Fruit fly (Drosophila melanogaster) whole organism, pupa: Measurements from ENCODE around the gene mthl10.
A peak's percentile ranks its signal among the peaks of the same experiment; 100 is the strongest.

Experiments
- CG10348 ChIP-seq: fragments of 200-800 bp; sonication (Bioruptor generic); IDR thresholded peaks from 2 replicates; pipeline ENCODE4 v1.3.6; 2022; ENCODE audit warnings: missing biosample characterization, missing genetic modification characterization
- CG12605 ChIP-seq: fragments of 200-800 bp; sonication (Bioruptor generic); IDR thresholded peaks from 2 replicates; pipeline ENCODE4 v1.3.6; 2022; ENCODE audit warnings: missing biosample characterization, missing genetic modification characterization
- CG13204 ChIP-seq: fragments of 200-800 bp; sonication (Bioruptor generic); optimal IDR thresholded peaks from 2 replicates; lab custom pipeline; 2018; ENCODE audit warnings: missing biosample characterization, mild to moderate bottlenecking, missing genetic modification characterization, moderate library complexity
- CG14655 ChIP-seq: fragments of 200-800 bp; sonication (Bioruptor generic); optimal IDR thresholded peaks from 3 replicates; lab custom pipeline; 2017; ENCODE audit warnings: mild to moderate bottlenecking, missing biosample characterization, missing genetic modification reagents, missing genetic modification characterization
- CG15710 ChIP-seq: fragments of 200-800 bp; sonication (Bioruptor generic); optimal IDR thresholded peaks from 2 replicates; lab custom pipeline; 2018; ENCODE audit warnings: missing biosample characterization, mild to moderate bottlenecking, missing genetic modification characterization, moderate library complexity
- CG17806 ChIP-seq: fragments of 200-800 bp; sonication (Bioruptor generic); optimal IDR thresholded peaks from 2 replicates; lab custom pipeline; 2018; ENCODE audit warnings: missing biosample characterization, mild to moderate bottlenecking, missing genetic modification characterization, moderate library complexity
- CG32121 ChIP-seq: fragments of 200-800 bp; sonication (Bioruptor generic); IDR thresholded peaks from 2 replicates; pipeline ENCODE4 v1.3.6; 2022; ENCODE audit warnings: missing biosample characterization, missing genetic modification characterization
- CG34367 ChIP-seq: fragments of 200-800 bp; sonication (Bioruptor generic); optimal IDR thresholded peaks from 2 replicates; lab custom pipeline; 2018; ENCODE audit warnings: missing biosample characterization, mild to moderate bottlenecking, missing genetic modification characterization
- CG4496 ChIP-seq: fragments of 200-800 bp; sonication (Bioruptor generic); IDR thresholded peaks from 3 replicates; pipeline ENCODE4 v1.3.6; 2022; ENCODE audit warnings: missing biosample characterization, missing genetic modification characterization
- CG8159 ChIP-seq: fragments of 200-800 bp; sonication (Bioruptor generic); optimal IDR thresholded peaks from 3 replicates; lab custom pipeline; 2018; ENCODE audit warnings: missing biosample characterization, mild to moderate bottlenecking, missing genetic modification characterization, moderate library complexity
- CG8301 ChIP-seq: fragments of 200-800 bp; sonication (Bioruptor generic); optimal IDR thresholded peaks from 2 replicates; lab custom pipeline; 2018; ENCODE audit warnings: missing biosample characterization, mild to moderate bottlenecking, missing genetic modification characterization
- CG9948 ChIP-seq: fragments of 200-800 bp; sonication (Bioruptor generic); optimal IDR thresholded peaks from 2 replicates; lab custom pipeline; 2018; ENCODE audit warnings: missing biosample characterization, mild to moderate bottlenecking, missing genetic modification characterization, moderate library complexity
- D1 ChIP-seq: fragments of 200-800 bp; sonication (Bioruptor generic); optimal IDR thresholded peaks from 2 replicates; lab custom pipeline; 2018; ENCODE audit warnings: missing biosample characterization, mild to moderate bottlenecking, missing genetic modification characterization, moderate library complexity
- EcR ChIP-seq: fragments of 200-800 bp; sonication (Bioruptor generic); optimal IDR thresholded peaks from 3 replicates; lab custom pipeline; 2019; ENCODE audit warnings: missing biosample characterization, missing genetic modification characterization, mild to moderate bottlenecking, moderate library complexity, missing genetic modification reagents
- Ets98B ChIP-seq: fragments of 200-800 bp; sonication (Bioruptor generic); IDR thresholded peaks from 2 replicates; pipeline ENCODE4 v1.3.6; 2022; ENCODE audit warnings: missing biosample characterization, missing genetic modification characterization
- Pif1A ChIP-seq: fragments of 200-800 bp; sonication (Bioruptor generic); optimal IDR thresholded peaks from 3 replicates; lab custom pipeline; 2016; ENCODE audit warnings: missing biosample characterization, missing genetic modification characterization
- Pif1B ChIP-seq: fragments of 200-800 bp; sonication (Bioruptor generic); optimal IDR thresholded peaks from 3 replicates; lab custom pipeline; 2016; ENCODE audit warnings: missing biosample characterization, missing genetic modification characterization
- Snoo ChIP-seq: fragments of 200-800 bp; sonication (Bioruptor generic); optimal IDR thresholded peaks from 3 replicates; lab custom pipeline; 2017; ENCODE audit warnings: missing biosample characterization, mild to moderate bottlenecking, missing genetic modification characterization, inconsistent platforms
- fd96Ca ChIP-seq: fragments of 200-800 bp; sonication (Bioruptor generic); IDR thresholded peaks from 3 replicates; pipeline ENCODE4 v1.3.6; 2022; ENCODE audit warnings: missing biosample characterization, missing genetic modification characterization
- gl ChIP-seq: fragments of 200-800 bp; sonication (Bioruptor generic); optimal IDR thresholded peaks from 2 replicates; lab custom pipeline; 2018; ENCODE audit warnings: missing biosample characterization, mild to moderate bottlenecking, missing genetic modification characterization
- rn ChIP-seq: fragments of 200-800 bp; sonication (Bioruptor generic); IDR thresholded peaks from 2 replicates; pipeline ENCODE4 v1.3.6; 2022; ENCODE audit warnings: missing biosample characterization, missing genetic modification characterization

Gene mthl10

dm6 chr3L:315140-315539 lies 27.6 kb downstream of the mthl10 start:
- no peak for TF ChIP-seq CG15710 (tag; lab: Kevin White, UChicago)
- no peak for TF ChIP-seq CG34367 (tag; lab: Kevin White, UChicago)
- TF ChIP-seq EcR (GFP tag; lab: Kevin White, UChicago), result peak; percentile 85
- no peak for TF ChIP-seq CG12605

DNA sequence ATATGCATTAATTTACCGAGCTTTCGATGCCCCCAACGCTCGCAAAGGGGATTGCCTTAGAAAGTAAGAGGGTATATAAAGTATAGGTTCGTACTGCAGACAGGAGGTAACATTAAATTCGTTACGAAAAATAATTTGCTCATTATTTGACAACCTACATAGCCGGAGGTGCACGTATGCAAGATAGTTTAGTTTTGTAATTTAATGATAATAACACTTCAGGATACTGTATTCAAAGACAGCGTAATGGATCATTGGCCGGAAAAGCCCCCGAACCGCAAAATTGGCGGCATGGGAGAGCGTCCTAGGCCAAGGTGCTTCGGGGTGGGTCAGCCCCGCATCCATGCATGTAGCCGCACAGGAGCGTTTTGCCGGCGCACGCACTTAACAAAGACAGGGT lies 30.4 kb downstream of the mthl10 start:
- TF ChIP-seq Pif1B (GFP tag; lab: Kevin White, UChicago) (no peak), CG8301 (no peak), gl (no peak), CG9948 (no peak), EcR (GFP tag; lab: Kevin White, UChicago) (no peak), Snoo (no peak), CG8159 (tag; lab: Kevin White, UChicago) (no peak), Ets98B (GFP tag; lab: Robert Waterston, UW) (no peak), CG14655 (GFP tag; lab: Kevin White, UChicago) (no peak), CG12605 (no peak), Pif1A (GFP tag; lab: Kevin White, UChicago) (no peak), CG17806 (no peak)

- no peak for TF ChIP-seq CG32121 (GFP tag; lab: Robert Waterston, UW)
- TF ChIP-seq CG34367 (tag; lab: Kevin White, UChicago), result no peak
- TF ChIP-seq CG13204 (GFP tag; lab: Kevin White, UChicago), result no peak
- no peak for TF ChIP-seq CG14655 (GFP tag; lab: Kevin White, UChicago)
- peak; percentile 36 for TF ChIP-seq EcR (GFP tag; lab: Kevin White, UChicago)
- TF ChIP-seq CG17806, result no peak
Measured at dm6 chr3L:311607-312006, 31.1 kb downstream of the mthl10 start.

DNA sequence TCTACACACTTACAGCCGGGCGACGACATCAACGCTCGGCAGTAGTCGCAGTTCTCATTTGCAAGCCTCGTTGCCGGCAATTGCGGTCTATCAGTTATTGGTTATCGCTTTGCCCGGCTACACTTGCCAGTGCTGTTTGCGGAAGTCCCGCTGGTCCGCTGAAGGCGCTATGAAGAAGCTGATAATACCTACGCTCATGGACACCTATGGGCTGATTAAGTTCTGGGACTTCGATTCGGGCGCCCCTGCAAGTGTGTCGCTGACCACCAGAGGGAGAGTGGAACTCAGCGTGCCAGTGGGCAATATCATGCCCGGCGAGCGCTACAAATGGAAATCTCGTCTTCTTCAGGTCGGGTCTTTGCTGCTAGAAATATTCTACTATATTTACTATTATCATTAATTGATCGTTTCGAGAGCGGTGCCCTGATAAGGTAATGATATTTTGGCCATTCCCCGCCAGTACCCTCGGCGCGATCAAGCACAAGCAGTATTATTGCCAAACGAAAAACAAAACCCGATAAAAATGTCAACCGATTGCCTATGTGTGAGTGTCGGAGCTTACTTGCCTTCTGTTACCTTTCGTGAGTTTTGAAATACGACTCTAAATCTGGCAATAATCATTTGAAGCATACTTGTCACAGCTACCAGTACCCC lies 42.6 kb downstream of the mthl10 start:
- TF ChIP-seq CG12605 (no peak), CG13204 (GFP tag; lab: Kevin White, UChicago) (no peak), CG10348 (no peak), Pif1B (GFP tag; lab: Kevin White, UChicago) (no peak), CG32121 (GFP tag; lab: Robert Waterston, UW) (no peak), D1 (tag; lab: Kevin White, UChicago) (no peak), Pif1A (GFP tag; lab: Kevin White, UChicago) (no peak), CG15710 (tag; lab: Kevin White, UChicago) (no peak), CG34367 (tag; lab: Kevin White, UChicago) (no peak), gl (no peak), Ets98B (GFP tag; lab: Robert Waterston, UW) (no peak), rn (GFP tag; lab: Robert Waterston, UW) (no peak)
- TF ChIP-seq, all 21 proteins: peak for 0

DNA sequence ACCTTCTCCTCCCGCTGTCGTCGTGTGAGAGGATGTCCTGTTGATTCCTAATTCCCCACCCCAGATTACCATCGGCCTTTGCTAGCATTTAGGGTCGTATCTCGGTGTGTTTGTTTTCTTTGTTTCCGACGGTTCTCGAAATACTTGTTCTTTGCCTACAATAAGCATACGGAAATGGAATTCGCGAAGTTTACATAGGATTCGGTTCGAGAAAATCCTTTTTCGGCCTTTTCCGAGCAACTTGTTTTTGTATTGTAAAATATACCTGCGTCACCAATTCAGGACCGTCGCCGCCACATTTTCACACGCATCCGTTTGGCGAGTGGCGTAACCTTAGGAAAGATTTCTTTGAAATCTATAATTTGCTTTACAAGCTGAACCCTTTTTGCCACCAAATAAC lies 44.3 kb downstream of the mthl10 start:
- TF ChIP-seq rn (GFP tag; lab: Robert Waterston, UW) (no peak), Pif1B (GFP tag; lab: Kevin White, UChicago) (no peak), CG14655 (GFP tag; lab: Kevin White, UChicago) (no peak), Snoo (no peak), CG8159 (tag; lab: Kevin White, UChicago) (no peak), gl (no peak), CG12605 (no peak), Ets98B (GFP tag; lab: Robert Waterston, UW) (no peak), CG34367 (tag; lab: Kevin White, UChicago) (no peak), CG9948 (no peak), CG13204 (GFP tag; lab: Kevin White, UChicago) (no peak), Pif1A (GFP tag; lab: Kevin White, UChicago) (no peak), CG17806 (no peak), CG4496 (no peak), fd96Ca (GFP tag; lab: Robert Waterston, UW) (no peak)

- TF ChIP-seq Pif1B (GFP tag; lab: Kevin White, UChicago) (no peak), D1 (tag; lab: Kevin White, UChicago) (no peak), CG8159 (tag; lab: Kevin White, UChicago) (no peak), CG17806 (no peak), CG15710 (tag; lab: Kevin White, UChicago) (no peak), CG4496 (no peak), Ets98B (GFP tag; lab: Robert Waterston, UW) (no peak), CG13204 (GFP tag; lab: Kevin White, UChicago) (no peak), CG32121 (GFP tag; lab: Robert Waterston, UW) (no peak), CG9948 (no peak), rn (GFP tag; lab: Robert Waterston, UW) (no peak), CG12605 (no peak), CG10348 (no peak), CG34367 (tag; lab: Kevin White, UChicago) (no peak), gl (no peak), CG14655 (GFP tag; lab: Kevin White, UChicago) (no peak), CG8301 (no peak), fd96Ca (GFP tag; lab: Robert Waterston, UW) (no peak)
Measured at dm6 chr3L:297240-297639, 45.5 kb downstream of the mthl10 start.
